Worm (Caenorhabditis elegans) whole organism, young adult: ENCODE measurements around the gene F28B12.1.

Experiments used
- B0035.1 ChIP-seq: sonication (generic microtip); optimal IDR thresholded peaks from 2 replicates; lab custom pipeline; 2016; ENCODE audit warnings: missing genetic modification characterization, mild to moderate bottlenecking, missing compliant biosample characterization, missing genotype, missing genetic modification reagents
- F10E7.11 ChIP-seq: sonication (generic microtip); optimal IDR thresholded peaks from 2 replicates; lab custom pipeline; 2017; ENCODE audit warnings: mild to moderate bottlenecking, missing genetic modification characterization, moderate library complexity, missing compliant biosample characterization
- F52B5.7 ChIP-seq: sonication (generic microtip); optimal IDR thresholded peaks from 2 replicates; lab custom pipeline; 2016; ENCODE audit warnings: mild to moderate bottlenecking, missing genetic modification characterization, missing compliant biosample characterization
- F55B11.4 ChIP-seq: sonication (generic microtip); optimal IDR thresholded peaks from 2 replicates; lab custom pipeline; 2016; ENCODE audit warnings: missing compliant biosample characterization, missing genetic modification characterization, borderline replicate concordance; ENCODE audit not compliant: insufficient read depth
- Y53G8AR.9 ChIP-seq: fragments of 200-800 bp; sonication (Bioruptor generic); conservative IDR thresholded peaks from 2 replicates; pipeline ENCODE4 v1.3.6; 2022; ENCODE audit warnings: missing genetic modification reagents, missing genetic modification characterization, missing compliant biosample characterization
- Y56A3A.18 ChIP-seq: fragments of 200-800 bp; sonication (Bioruptor generic); IDR thresholded peaks from 2 replicates; pipeline ENCODE4 v1.3.6; 2022; ENCODE audit warnings: missing genetic modification reagents, missing genetic modification characterization, missing compliant biosample characterization
- Y67H2A.10 ChIP-seq: fragments of 200-800 bp; sonication (Bioruptor generic); conservative IDR thresholded peaks from 2 replicates; pipeline ENCODE4 v1.3.6; 2022; ENCODE audit warnings: missing genetic modification reagents, missing genetic modification characterization, missing compliant biosample characterization
- ama-1 ChIP-seq, 3 experiments: fragments of 150-350 bp in 1 of 3; sonication (generic microtip) in 2 of 3; optimal IDR thresholded peaks; 2 replicates each; lab custom pipeline; 2014 to 2018; ENCODE audit warnings: missing biosample characterization in 2 of 3, missing genetic modification characterization in 2 of 3, missing genetic modification reagents in 2 of 3
- atf-7 ChIP-seq: sonication (generic microtip); optimal IDR thresholded peaks from 2 replicates; lab custom pipeline; 2017; ENCODE audit warnings: mild to moderate bottlenecking, missing genetic modification characterization, missing compliant biosample characterization
- egl-44 ChIP-seq: fragments of 200-800 bp; sonication (Bioruptor generic); IDR thresholded peaks from 2 replicates; pipeline ENCODE4 v1.3.6; 2022; ENCODE audit warnings: missing genetic modification reagents, missing genetic modification characterization, missing compliant biosample characterization
- madf-6 ChIP-seq: fragments of 200-800 bp; sonication (Bioruptor generic); IDR thresholded peaks from 2 replicates; pipeline ENCODE4 v1.3.6; 2022; ENCODE audit warnings: missing genetic modification reagents, missing genetic modification characterization, missing compliant biosample characterization
- nfya-1 ChIP-seq: sonication (generic microtip); optimal IDR thresholded peaks from 2 replicates; lab custom pipeline; 2017; ENCODE audit warnings: antibody characterized with exemption, missing compliant biosample characterization, missing genetic modification characterization, borderline replicate concordance; ENCODE audit not compliant: insufficient read depth
- snpc-4 ChIP-seq, 5 experiments: fragments of 150-350 bp in 1 of 5; sonication (generic microtip) in 4 of 5; optimal IDR thresholded peaks; 2 replicates each; lab custom pipeline; 2014 to 2018; ENCODE audit warnings: missing genetic modification characterization in 5 of 5, missing biosample characterization in 3 of 5, antibody characterized with exemption in 2 of 5, mild to moderate bottlenecking in 2 of 5, missing compliant biosample characterization in 2 of 5, missing genotype in 2 of 5, moderate library complexity in 2 of 5, missing genetic modification reagents in 1 of 5

ce11 chrII:5904252-5904651, 38.5 kb upstream of the F28B12.1 start, which contains the start of gene tsp-18:
- TF ChIP-seq F52B5.7 (no peak), Y56A3A.18 (GFP tag; lab: Robert Waterston, UW) (no peak), ama-1 (optimal IDR thresholded peaks at IDR 0.05; lab: Kevin White, UChicago) (no peak), ama-1 (GFP tag; optimal IDR thresholded peaks at IDR 0.05; lab: Kevin White, UChicago) (no peak), Y53G8AR.9 (no peak), egl-44 (no peak), F10E7.11 (tag; lab: Kevin White, UChicago) (no peak), snpc-4 (GFP tag; optimal IDR thresholded peaks at IDR 0.05; lab: Kevin White, UChicago) (no peak), snpc-4 (tag; optimal IDR thresholded peaks at IDR 0.05; lab: Kevin White, UChicago) (no peak), Y67H2A.10 (GFP tag; lab: Robert Waterston, UW) (no peak), madf-6 (GFP tag; lab: Robert Waterston, UW) (no peak), atf-7 (tag; lab: Kevin White, UChicago) (no peak), F55B11.4 (tag; lab: Kevin White, UChicago) (no peak), B0035.1 (tag; lab: Kevin White, UChicago) (no peak), nfya-1 (tag; lab: Kevin White, UChicago) (no peak)
